Fruit fly (Drosophila melanogaster) whole organism, embryonic: Measurements from ENCODE around the gene ph-d.
A peak's percentile ranks its signal among the peaks of the same experiment; 100 is the strongest.

Source experiments
- Aef1 ChIP-seq: fragments of 200-800 bp; sonication (Bioruptor generic); IDR thresholded peaks from 3 replicates; pipeline ENCODE4 v1.3.6; 2022; ENCODE audit warnings: missing biosample characterization, missing genetic modification characterization
- Awh ChIP-seq: fragments of 200-800 bp; sonication (Bioruptor generic); IDR thresholded peaks from 2 replicates; pipeline ENCODE4, ENCODE4 v1.3.6; 2022; ENCODE audit warnings: missing biosample characterization, missing genetic modification characterization
- C15 ChIP-seq: fragments of 200-800 bp; sonication (Bioruptor generic); IDR thresholded peaks from 3 replicates; pipeline ENCODE4 v1.3.6; 2022; ENCODE audit warnings: missing biosample characterization, missing genetic modification characterization
- CG11093 ChIP-seq: fragments of 200-800 bp; sonication (Bioruptor generic); IDR thresholded peaks from 3 replicates; pipeline ENCODE4 v1.3.6; 2022; ENCODE audit warnings: missing biosample characterization, missing genetic modification characterization
- CG11695 ChIP-seq: fragments of 200-800 bp; sonication (Bioruptor generic); IDR thresholded peaks from 3 replicates; pipeline ENCODE4 v1.3.6; 2022; ENCODE audit warnings: missing biosample characterization, missing genetic modification characterization
- CG13775 ChIP-seq: fragments of 200-800 bp; sonication (Bioruptor generic); optimal IDR thresholded peaks from 3 replicates; lab custom pipeline; 2017; ENCODE audit warnings: missing biosample characterization, mild to moderate bottlenecking, missing genetic modification characterization
- CG14860 ChIP-seq: fragments of 200-800 bp; sonication (Bioruptor generic); IDR thresholded peaks from 3 replicates; pipeline ENCODE4 v1.3.6; 2022; ENCODE audit warnings: missing biosample characterization, missing genetic modification characterization; ENCODE audit not compliant: partially characterized antibody
- CG15479 ChIP-seq: fragments of 200-800 bp; sonication (Bioruptor generic); optimal IDR thresholded peaks from 3 replicates; lab custom pipeline; 2019; ENCODE audit warnings: missing biosample characterization, mild to moderate bottlenecking, missing genetic modification characterization, moderate library complexity
- CG15601 ChIP-seq: fragments of 200-800 bp; sonication (Bioruptor generic); optimal IDR thresholded peaks from 3 replicates; lab custom pipeline; 2019; ENCODE audit warnings: missing biosample characterization, mild to moderate bottlenecking, missing genetic modification characterization, moderate library complexity
- CG1647 ChIP-seq: fragments of 200-800 bp; sonication (Bioruptor generic); optimal IDR thresholded peaks from 3 replicates; lab custom pipeline; 2016; ENCODE audit warnings: missing biosample characterization, missing genetic modification characterization
- CG1832 ChIP-seq: fragments of 200-800 bp; sonication (Bioruptor generic); optimal IDR thresholded peaks from 2 replicates; lab custom pipeline; 2017; ENCODE audit warnings: missing biosample characterization, mild to moderate bottlenecking, missing genetic modification characterization, inconsistent platforms
- CG2129 ChIP-seq: fragments of 200-800 bp; sonication (Bioruptor generic); IDR thresholded peaks from 2 replicates; pipeline ENCODE4 v1.3.6; 2022; ENCODE audit warnings: missing biosample characterization, missing genetic modification characterization; ENCODE audit not compliant: partially characterized antibody
- CG30020 ChIP-seq: fragments of 200-800 bp; optimal IDR thresholded peaks from 2 replicates; lab custom pipeline; 2019; ENCODE audit warnings: missing biosample characterization, mild to moderate bottlenecking, missing genetic modification characterization, moderate library complexity
- CG34422 ChIP-seq: fragments of 200-800 bp; sonication (Bioruptor generic); IDR thresholded peaks from 3 replicates; pipeline ENCODE4 v1.3.6; 2022; ENCODE audit warnings: missing biosample characterization, missing genetic modification characterization
- CG3726 ChIP-seq: fragments of 200-800 bp; sonication (Bioruptor generic); IDR thresholded peaks from 3 replicates; pipeline ENCODE4, ENCODE4 v1.3.6; 2022; ENCODE audit warnings: missing biosample characterization, missing genetic modification characterization
- CG4360 ChIP-seq: fragments of 200-800 bp; sonication (Bioruptor generic); IDR thresholded peaks from 2 replicates; pipeline ENCODE4 v1.3.6; 2022; ENCODE audit warnings: missing biosample characterization, missing genetic modification characterization
- CG4854 ChIP-seq: fragments of 200-800 bp; sonication (Bioruptor generic); optimal IDR thresholded peaks from 2 replicates; lab custom pipeline; 2016; ENCODE audit warnings: missing biosample characterization, missing genetic modification characterization, inconsistent platforms
- CG5180 ChIP-seq: fragments of 200-800 bp; sonication (Bioruptor generic); optimal IDR thresholded peaks from 3 replicates; lab custom pipeline; 2017; ENCODE audit warnings: missing biosample characterization, missing genetic modification characterization, mild to moderate bottlenecking, moderate library complexity, missing genetic modification reagents
- CG5953 ChIP-seq: fragments of 200-800 bp; sonication (Bioruptor generic); IDR thresholded peaks from 2 replicates; pipeline ENCODE4 v1.3.6; 2022; ENCODE audit warnings: missing biosample characterization, missing genetic modification characterization
- CG6765 ChIP-seq: fragments of 200-800 bp; sonication (Bioruptor generic); optimal IDR thresholded peaks from 3 replicates; lab custom pipeline; 2017; ENCODE audit warnings: missing biosample characterization, mild to moderate bottlenecking, missing genetic modification characterization
- CG7357 ChIP-seq: fragments of 200-800 bp; sonication (Bioruptor generic); IDR thresholded peaks from 3 replicates; pipeline ENCODE4 v1.3.6; 2022; ENCODE audit warnings: missing biosample characterization, missing genetic modification characterization
- CG7928 ChIP-seq: fragments of 200-800 bp; sonication (Bioruptor generic); optimal IDR thresholded peaks from 2 replicates; lab custom pipeline; 2017; ENCODE audit warnings: missing biosample characterization, mild to moderate bottlenecking, missing genetic modification characterization
- CG7987 ChIP-seq: fragments of 200-800 bp; sonication (Bioruptor generic); optimal IDR thresholded peaks from 2 replicates; lab custom pipeline; 2018; ENCODE audit warnings: missing biosample characterization, mild to moderate bottlenecking, missing genetic modification characterization, moderate library complexity
- D ChIP-seq, 2 experiments: fragments of 200-800 bp in 1 of 2; fragments of >200 bp in 1 of 2; sonication (Bioruptor generic) in 1 of 2; optimal IDR thresholded peaks; 2 replicates in 1 of 2; 3 replicates in 1 of 2; lab custom pipeline; 2017; ENCODE audit warnings: mild to moderate bottlenecking in 1 of 2, missing biosample characterization in 1 of 2, missing genetic modification characterization in 1 of 2, missing genetic modification reagents in 1 of 2
- Dad ChIP-seq: fragments of 200-800 bp; sonication (Bioruptor generic); optimal IDR thresholded peaks from 3 replicates; lab custom pipeline; 2016; ENCODE audit warnings: missing biosample characterization, missing genetic modification characterization
- Doc3 ChIP-seq: fragments of 200-800 bp; sonication (Bioruptor generic); IDR thresholded peaks from 3 replicates; pipeline ENCODE4 v1.3.6; 2022; ENCODE audit warnings: missing biosample characterization, missing genetic modification characterization; ENCODE audit not compliant: partially characterized antibody
- Eip74EF ChIP-seq, 2 experiments: fragments of 200-800 bp in 1 of 2; fragments of >200 bp in 1 of 2; sonication (Bioruptor generic) in 1 of 2; optimal IDR thresholded peaks; 2 replicates each; lab custom pipeline; 2017 to 2019; ENCODE audit warnings: missing biosample characterization in 2 of 2, missing genetic modification characterization in 2 of 2, mild to moderate bottlenecking in 1 of 2, moderate library complexity in 1 of 2
- Hey ChIP-seq: fragments of 200-800 bp; sonication (Bioruptor generic); optimal IDR thresholded peaks from 3 replicates; lab custom pipeline; 2018; ENCODE audit warnings: missing biosample characterization, mild to moderate bottlenecking, missing genetic modification characterization
- Kr ChIP-seq: fragments of 200-800 bp; sonication (Bioruptor generic); optimal IDR thresholded peaks from 2 replicates; lab custom pipeline; 2017; ENCODE audit warnings: missing biosample characterization, mild to moderate bottlenecking, missing genetic modification characterization
- NFAT ChIP-seq: fragments of 200-800 bp; sonication (Bioruptor generic); IDR thresholded peaks from 2 replicates; pipeline ENCODE4 v1.3.6; 2022; ENCODE audit warnings: missing biosample characterization, missing genetic modification characterization
- Opbp ChIP-seq: fragments of 200-800 bp; sonication (Bioruptor generic); IDR thresholded peaks from 3 replicates; pipeline ENCODE4 v1.3.6; 2022; ENCODE audit warnings: missing biosample characterization, missing genetic modification characterization; ENCODE audit not compliant: partially characterized antibody
- PHDP ChIP-seq: fragments of 200-800 bp; sonication (Bioruptor generic); optimal IDR thresholded peaks from 3 replicates; lab custom pipeline; 2018; ENCODE audit warnings: missing biosample characterization, mild to moderate bottlenecking, missing genetic modification characterization, moderate library complexity
- Poxn ChIP-seq: fragments of 200-800 bp; sonication (Bioruptor generic); IDR thresholded peaks from 2 replicates; pipeline ENCODE4 v1.3.6; 2022; ENCODE audit warnings: missing biosample characterization, missing genetic modification characterization
- Stat92E ChIP-seq, 3 experiments: fragments of >200 bp in 2 of 3; fragments of 200-800 bp in 1 of 3; sonication (Bioruptor generic) in 1 of 3; optimal IDR thresholded peaks; 2 replicates each; lab custom pipeline; 2017 to 2019; ENCODE audit warnings: missing biosample characterization in 3 of 3, missing genetic modification characterization in 3 of 3, mild to moderate bottlenecking in 1 of 3, moderate library complexity in 1 of 3
- Taf1 ChIP-seq: fragments of 200-800 bp; sonication (Bioruptor generic); IDR thresholded peaks from 2 replicates; pipeline ENCODE4 v1.3.6; 2022; ENCODE audit warnings: missing biosample characterization, missing genetic modification characterization
- Usf ChIP-seq: fragments of 200-800 bp; sonication (Bioruptor generic); optimal IDR thresholded peaks from 2 replicates; lab custom pipeline; 2017; ENCODE audit warnings: missing genotype, missing biosample characterization, missing genetic modification characterization
- aop ChIP-seq: fragments of 200-800 bp; sonication (Bioruptor generic); IDR thresholded peaks from 2 replicates; pipeline ENCODE4 v1.3.6; 2022; ENCODE audit warnings: missing biosample characterization, missing genetic modification characterization
- bowl ChIP-seq: fragments of 200-800 bp; sonication (Bioruptor generic); IDR thresholded peaks from 2 replicates; pipeline ENCODE4 v1.3.6; 2022; ENCODE audit warnings: missing biosample characterization, missing genetic modification characterization
- cad ChIP-seq: fragments of >200 bp; optimal IDR thresholded peaks from 2 replicates; lab custom pipeline; 2017; ENCODE audit warnings: missing biosample characterization, missing genetic modification characterization
- da ChIP-seq: fragments of 200-800 bp; sonication (Bioruptor generic); optimal IDR thresholded peaks from 2 replicates; lab custom pipeline; 2016; ENCODE audit warnings: missing biosample characterization, missing genetic modification characterization
- exex ChIP-seq: fragments of 200-800 bp; sonication (Bioruptor generic); optimal IDR thresholded peaks from 4 replicates; lab custom pipeline; 2018; ENCODE audit warnings: missing biosample characterization, mild to moderate bottlenecking, missing genetic modification characterization, moderate library complexity
- insv ChIP-seq, 2 experiments: fragments of 200-800 bp; sonication (Bioruptor generic); optimal IDR thresholded peaks; 3 replicates each; lab custom pipeline; 2016 to 2018; ENCODE audit warnings: missing biosample characterization in 2 of 2, missing genetic modification characterization in 2 of 2
- knrl ChIP-seq: fragments of 200-800 bp; sonication (Bioruptor generic); IDR thresholded peaks from 3 replicates; pipeline ENCODE4 v1.3.6; 2022; ENCODE audit warnings: missing biosample characterization, missing genetic modification characterization; ENCODE audit not compliant: partially characterized antibody
- prd ChIP-seq, 3 experiments: fragments of >200 bp in 2 of 3; fragments of 200-800 bp in 1 of 3; sonication (Bioruptor generic) in 1 of 3; optimal IDR thresholded peaks in 2 of 3; IDR thresholded peaks in 1 of 3; 2 replicates in 2 of 3; 3 replicates in 1 of 3; pipeline versions ENCODE4 v1.3.6 to Lab custom; 2017 to 2022; ENCODE audit warnings: missing biosample characterization in 1 of 3, missing genetic modification characterization in 1 of 3
- ro ChIP-seq: fragments of 200-800 bp; sonication (Bioruptor generic); IDR thresholded peaks from 2 replicates; pipeline ENCODE4 v1.3.6; 2022; ENCODE audit warnings: missing biosample characterization, missing genetic modification characterization
- salm ChIP-seq: fragments of 200-800 bp; sonication (Bioruptor generic); optimal IDR thresholded peaks from 2 replicates; lab custom pipeline; 2018; ENCODE audit warnings: missing biosample characterization, mild to moderate bottlenecking, missing genetic modification characterization
- seq ChIP-seq: fragments of 200-800 bp; sonication (Bioruptor generic); IDR thresholded peaks from 2 replicates; pipeline ENCODE4 v1.3.6; 2022; ENCODE audit warnings: missing biosample characterization, missing genetic modification characterization
- stwl ChIP-seq: fragments of 200-800 bp; sonication (Bioruptor generic); optimal IDR thresholded peaks from 3 replicates; lab custom pipeline; 2018; ENCODE audit warnings: missing biosample characterization, mild to moderate bottlenecking, missing genetic modification characterization, moderate library complexity
- tup ChIP-seq: fragments of 200-800 bp; sonication (Bioruptor generic); optimal IDR thresholded peaks from 2 replicates; lab custom pipeline; 2016; ENCODE audit warnings: missing biosample characterization, mild to moderate bottlenecking, missing genetic modification characterization, moderate library complexity
- vnd ChIP-seq: fragments of 200-800 bp; sonication (Bioruptor generic); IDR thresholded peaks from 3 replicates; pipeline ENCODE4 v1.3.6; 2022; ENCODE audit warnings: missing biosample characterization, missing genetic modification characterization; ENCODE audit not compliant: partially characterized antibody

ph-d gene

dm6 chrX:2138417-2138816 is 15.3 kb upstream of the ph-d start (continued):
- TF ChIP-seq insv (GFP tag; optimal IDR thresholded peaks at IDR 0.05; lab: Kevin White, UChicago) (no peak), CG34422 (no peak), Eip74EF (GFP tag; optimal IDR thresholded peaks at IDR 0.05; lab: Kevin White, UChicago) (no peak), NFAT (GFP tag; lab: Robert Waterston, UW) (no peak), CG5180 (GFP tag; lab: Kevin White, UChicago) (no peak), CG2129 (GFP tag; lab: Robert Waterston, UW) (no peak), bowl (GFP tag; lab: Robert Waterston, UW) (no peak), tup (GFP tag; lab: Kevin White, UChicago) (no peak), Hey (tag; lab: Kevin White, UChicago) (no peak), Poxn (GFP tag; lab: Robert Waterston, UW) (no peak), CG14860 (GFP tag; lab: Robert Waterston, UW) (no peak), CG6765 (GFP tag; lab: Kevin White, UChicago) (no peak), CG7987 (no peak), CG3726 (GFP tag; lab: Robert Waterston, UW) (no peak), prd (optimal IDR thresholded peaks at IDR 0.05; lab: Kevin White, UChicago) (no peak), prd (GFP tag; IDR thresholded peaks at IDR 0.05; lab: Robert Waterston, UW) (no peak), seq (GFP tag; lab: Robert Waterston, UW) (no peak), PHDP (no peak), C15 (GFP tag; lab: Robert Waterston, UW) (no peak), cad (GFP tag; lab: Kevin White, UChicago) (peak; percentile 88), Kr (no peak), CG1647 (GFP tag; lab: Kevin White, UChicago) (no peak), Stat92E (GFP tag; optimal IDR thresholded peaks at IDR 0.05; lab: Kevin White, UChicago) (no peak), CG13775 (no peak), knrl (GFP tag; lab: Robert Waterston, UW) (no peak), CG11093 (GFP tag; lab: Robert Waterston, UW) (no peak), vnd (no peak), CG1832 (GFP tag; lab: Kevin White, UChicago) (peak; percentile 78), CG4854 (GFP tag; lab: Kevin White, UChicago) (no peak), aop (GFP tag; lab: Robert Waterston, UW) (no peak), Doc3 (GFP tag; lab: Robert Waterston, UW) (no peak), Dad (no peak), da (GFP tag; lab: Kevin White, UChicago) (no peak), CG7928 (GFP tag; lab: Kevin White, UChicago) (no peak), salm (tag; lab: Kevin White, UChicago) (no peak), CG15479 (peak; percentile 51), ro (GFP tag; lab: Robert Waterston, UW) (no peak), CG11695 (GFP tag; lab: Robert Waterston, UW) (no peak), CG5953 (GFP tag; lab: Robert Waterston, UW) (no peak), CG7357 (GFP tag; lab: Robert Waterston, UW) (no peak), stwl (tag; lab: Kevin White, UChicago) (no peak), Taf1 (GFP tag; lab: Robert Waterston, UW) (no peak), CG15601 (tag; lab: Kevin White, UChicago) (no peak), Opbp (0 out of 3 replicates have a peak, but pooled peaks have one; percentile 27), Awh (GFP tag; lab: Robert Waterston, UW) (peak; percentile 64), Usf (GFP tag; lab: Kevin White, UChicago) (no peak), CG30020 (no peak), exex (tag; lab: Kevin White, UChicago) (peak; percentile 18), Aef1 (peak; percentile 64; the same call in 2 of the 3 replicates), D (optimal IDR thresholded peaks at IDR 0.05; lab: Kevin White, UChicago) (no peak), D (GFP tag; optimal IDR thresholded peaks at IDR 0.05; lab: Kevin White, UChicago) (no peak), CG4360 (GFP tag; lab: Robert Waterston, UW) (peak; percentile 94)
